Worm (Caenorhabditis elegans) whole organism, L1 larva: ENCODE data around the gene ndua-12.

Experiments used
- C16A3.4 ChIP-seq: fragments of 150-350 bp; optimal IDR thresholded peaks from 2 replicates; lab custom pipeline; 2014; ENCODE audit warnings: missing biosample characterization, missing genetic modification characterization
- F16B12.6 ChIP-seq: fragments of 150-350 bp; optimal IDR thresholded peaks from 2 replicates; lab custom pipeline; 2014; ENCODE audit warnings: missing biosample characterization, missing genetic modification characterization
- aha-1 ChIP-seq: fragments of 150-350 bp; optimal IDR thresholded peaks from 2 replicates; lab custom pipeline; 2014; ENCODE audit warnings: missing biosample characterization, missing genetic modification characterization
- ama-1 ChIP-seq: fragments of 150-350 bp; optimal IDR thresholded peaks from 2 replicates; lab custom pipeline; 2014
- ceh-63 ChIP-seq: fragments of 200-800 bp; sonication (Bioruptor generic); optimal IDR thresholded peaks from 2 replicates; lab custom pipeline; 2018; ENCODE audit warnings: mild to moderate bottlenecking, missing genetic modification characterization, missing compliant biosample characterization
- ceh-82 ChIP-seq, 3 experiments: fragments of 150-350 bp in 1 of 3; sonication (generic microtip) in 2 of 3; optimal IDR thresholded peaks; 2 replicates each; lab custom pipeline; 2014 to 2017; ENCODE audit warnings: missing biosample characterization in 3 of 3, missing genetic modification characterization in 3 of 3
- ceh-90 ChIP-seq: sonication (generic microtip); optimal IDR thresholded peaks from 2 replicates; lab custom pipeline; 2016; ENCODE audit warnings: missing genetic modification characterization, missing compliant biosample characterization
- efl-1 ChIP-seq, 4 experiments: fragments of 150-350 bp; optimal IDR thresholded peaks in 3 of 4; peaks in 1 of 4; 1 replicate in 1 of 4; 2 replicates in 3 of 4; lab custom pipeline; 2014; ENCODE audit warnings: missing biosample characterization in 2 of 4, missing genetic modification characterization in 2 of 4, missing genetic modification reagents in 2 of 4
- efl-3 ChIP-seq: fragments of 200-800 bp; sonication (Bioruptor generic); optimal IDR thresholded peaks from 2 replicates; lab custom pipeline; 2018; ENCODE audit warnings: mild to moderate bottlenecking, missing genetic modification characterization, missing compliant biosample characterization
- egl-13 ChIP-seq: sonication (generic microtip); optimal IDR thresholded peaks from 2 replicates; lab custom pipeline; 2016; ENCODE audit warnings: missing genotype, missing genetic modification reagents, missing genetic modification characterization, missing compliant biosample characterization
- ets-5 ChIP-seq: fragments of 200-800 bp; sonication (Bioruptor generic); IDR thresholded peaks from 2 replicates; pipeline ENCODE4 v1.3.6; 2022; ENCODE audit warnings: missing genetic modification characterization, missing compliant biosample characterization
- fkh-4 ChIP-seq: sonication (generic microtip); optimal IDR thresholded peaks from 2 replicates; lab custom pipeline; 2016; ENCODE audit warnings: missing compliant biosample characterization, missing genetic modification characterization, borderline replicate concordance
- fkh-8 ChIP-seq: sonication (generic microtip); optimal IDR thresholded peaks from 2 replicates; lab custom pipeline; 2016; ENCODE audit warnings: mild to moderate bottlenecking, missing genetic modification characterization, missing compliant biosample characterization
- grh-1 ChIP-seq: fragments of 200-800 bp; sonication (Bioruptor generic); IDR thresholded peaks from 2 replicates; pipeline ENCODE4 v1.3.6; 2022; ENCODE audit warnings: missing genetic modification reagents, missing genetic modification characterization, missing compliant biosample characterization
- hlh-4 ChIP-seq: sonication (generic microtip); optimal IDR thresholded peaks from 2 replicates; lab custom pipeline; 2016; ENCODE audit warnings: mild to moderate bottlenecking, missing genetic modification characterization, missing compliant biosample characterization
- lin-14 ChIP-seq: fragments of 200-800 bp; sonication (Bioruptor generic); optimal IDR thresholded peaks from 2 replicates; lab custom pipeline; 2018; ENCODE audit warnings: mild to moderate bottlenecking, missing genetic modification characterization, moderate library complexity, missing compliant biosample characterization
- lin-35 ChIP-seq, 2 experiments: fragments of 150-350 bp; optimal IDR thresholded peaks; 2 replicates each; lab custom pipeline; 2014; ENCODE audit warnings: missing biosample characterization in 2 of 2, missing genetic modification characterization in 2 of 2, missing genetic modification reagents in 2 of 2
- mdl-1 ChIP-seq, 2 experiments: fragments of 150-350 bp; optimal IDR thresholded peaks; 2 replicates each; lab custom pipeline; 2014 to 2017; ENCODE audit warnings: missing biosample characterization in 2 of 2, missing genetic modification characterization in 2 of 2, inconsistent platforms in 1 of 2
- nhr-12 ChIP-seq: sonication (generic microtip); optimal IDR thresholded peaks from 2 replicates; lab custom pipeline; 2017; ENCODE audit warnings: missing biosample characterization, missing genetic modification characterization
- nhr-19 ChIP-seq: fragments of 200-800 bp; sonication (Bioruptor generic); conservative IDR thresholded peaks from 2 replicates; pipeline ENCODE4 v1.3.6; 2022; ENCODE audit warnings: missing genetic modification characterization, missing compliant biosample characterization
- nhr-71 ChIP-seq: sonication (generic microtip); optimal IDR thresholded peaks from 2 replicates; lab custom pipeline; 2016; ENCODE audit warnings: mild to moderate bottlenecking, missing genetic modification characterization, moderate library complexity, missing compliant biosample characterization
- nhr-84 ChIP-seq: sonication (generic microtip); optimal IDR thresholded peaks from 2 replicates; lab custom pipeline; 2017; ENCODE audit warnings: missing biosample characterization, missing genetic modification characterization
- nhr-85 ChIP-seq: sonication (generic microtip); peaks from one replicate; lab custom pipeline; 2016; ENCODE audit warnings: missing genetic modification characterization, inconsistent platforms, missing compliant biosample characterization
- pax-3 ChIP-seq: fragments of 200-800 bp; sonication (Bioruptor generic); optimal IDR thresholded peaks from 2 replicates; lab custom pipeline; 2018; ENCODE audit warnings: mild to moderate bottlenecking, missing genetic modification characterization, moderate library complexity, missing compliant biosample characterization
- pqm-1 ChIP-seq: sonication (generic microtip); optimal IDR thresholded peaks from 3 replicates; lab custom pipeline; 2017; ENCODE audit warnings: missing biosample characterization, missing genetic modification characterization
- rnt-1 ChIP-seq: sonication (generic microtip); optimal IDR thresholded peaks from 2 replicates; lab custom pipeline; 2016; ENCODE audit warnings: mild to moderate bottlenecking, missing genetic modification characterization, moderate library complexity, missing compliant biosample characterization
- snpc-4 ChIP-seq: fragments of 150-350 bp; optimal IDR thresholded peaks from 2 replicates; lab custom pipeline; 2014; ENCODE audit warnings: missing biosample characterization, missing genetic modification characterization
- sox-4 ChIP-seq: sonication (generic microtip); optimal IDR thresholded peaks from 2 replicates; lab custom pipeline; 2016; ENCODE audit warnings: missing genetic modification characterization, missing compliant biosample characterization
- sup-37 ChIP-seq: fragments of 200-800 bp; sonication (Bioruptor generic); optimal IDR thresholded peaks from 2 replicates; lab custom pipeline; 2018; ENCODE audit warnings: mild to moderate bottlenecking, missing genetic modification characterization, missing compliant biosample characterization
- tlp-1 ChIP-seq: fragments of 150-350 bp; optimal IDR thresholded peaks from 2 replicates; lab custom pipeline; 2014; ENCODE audit warnings: missing biosample characterization, missing genetic modification characterization
- unc-30 ChIP-seq: sonication (generic microtip); optimal IDR thresholded peaks from 2 replicates; lab custom pipeline; 2017; ENCODE audit warnings: missing biosample characterization, missing genetic modification characterization
- unc-98 ChIP-seq: fragments of 200-800 bp; sonication (Bioruptor generic); IDR thresholded peaks from 2 replicates; pipeline ENCODE4 v1.3.6; 2022; ENCODE audit warnings: missing genetic modification characterization, missing compliant biosample characterization
- xbp-1 ChIP-seq: sonication (generic microtip); optimal IDR thresholded peaks from 2 replicates; lab custom pipeline; 2016; ENCODE audit warnings: missing genetic modification characterization, missing compliant biosample characterization
- ztf-11 ChIP-seq, 2 experiments: sonication (generic microtip); optimal IDR thresholded peaks; 2 replicates each; lab custom pipeline; 2016 to 2017; ENCODE audit warnings: missing genetic modification characterization in 2 of 2, missing biosample characterization in 1 of 2, missing compliant biosample characterization in 1 of 2

ndua-12 gene

DNA sequence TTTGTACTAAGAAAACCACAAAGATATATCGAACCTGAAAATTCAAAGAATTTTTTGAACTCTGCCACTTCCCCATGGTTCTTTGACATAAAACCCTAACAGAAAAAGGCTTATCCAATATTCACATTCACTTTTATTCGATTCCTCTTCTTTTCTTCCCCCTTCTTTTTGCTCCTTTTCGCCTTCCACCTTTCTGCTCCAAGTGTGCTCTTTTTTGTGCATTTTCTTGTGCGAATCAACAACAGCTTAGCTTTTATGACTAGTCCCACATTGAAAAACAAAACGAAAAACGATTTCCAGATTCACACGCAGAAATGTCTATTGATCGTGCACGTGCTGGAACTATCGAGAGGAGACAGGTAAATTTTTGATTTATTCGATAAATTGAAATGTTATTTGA is 31.9 kb upstream of the ndua-12 start, which contains the start of gene Y54G2A.41:
Gene Y54G2A.41, plus strand, starts transcription at position 301 of the 400 bp plus-strand sequence.
- TF ChIP-seq efl-3 (no peak), mdl-1 (tag; optimal IDR thresholded peaks at IDR 0.05; lab: Kevin White, UChicago) (no peak), sup-37 (GFP tag; lab: Kevin White, UChicago) (no peak), grh-1 (GFP tag; lab: Robert Waterston, UW) (no peak), unc-30 (tag; lab: Kevin White, UChicago) (no peak), pqm-1 (tag; lab: Kevin White, UChicago) (no peak), F16B12.6 (tag; lab: Kevin White, UChicago) (no peak), efl-1 (optimal IDR thresholded peaks at IDR 0.05; lab: Kevin White, UChicago) (no peak), efl-1 (GFP tag; optimal IDR thresholded peaks at IDR 0.05 in 1 of 2; lab: Kevin White, UChicago) (peak in 1 of 2 experiments; percentile 78), unc-98 (GFP tag; lab: Robert Waterston, UW) (no peak)

DNA sequence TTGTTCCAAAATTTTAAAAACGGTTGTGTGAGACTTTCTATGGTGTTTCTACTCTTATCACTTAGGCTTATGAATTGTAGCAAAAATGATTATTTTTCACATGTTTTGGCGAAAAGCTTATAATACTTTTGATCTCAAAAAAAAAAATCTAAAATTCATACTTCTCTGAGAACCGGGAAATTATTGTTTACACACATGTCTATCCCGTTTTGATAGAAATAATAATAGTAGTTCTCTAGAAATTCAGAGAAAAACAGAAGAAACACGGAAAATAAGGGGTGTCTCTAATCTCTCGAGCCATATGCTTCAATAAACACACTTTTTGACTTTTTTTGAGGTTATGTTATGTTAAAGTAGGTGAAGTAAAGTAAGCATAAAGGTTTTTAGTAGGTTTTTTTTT is 31.0 kb upstream of the ndua-12 start:
- TF ChIP-seq nhr-19 (GFP tag; lab: Robert Waterston, UW) (no peak), fkh-8 (tag; lab: Kevin White, UChicago) (peak; percentile 50), nhr-71 (tag; lab: Kevin White, UChicago) (peak; percentile 21), ztf-11 (tag; optimal IDR thresholded peaks at IDR 0.05; lab: Kevin White, UChicago) (no peak)

DNA sequence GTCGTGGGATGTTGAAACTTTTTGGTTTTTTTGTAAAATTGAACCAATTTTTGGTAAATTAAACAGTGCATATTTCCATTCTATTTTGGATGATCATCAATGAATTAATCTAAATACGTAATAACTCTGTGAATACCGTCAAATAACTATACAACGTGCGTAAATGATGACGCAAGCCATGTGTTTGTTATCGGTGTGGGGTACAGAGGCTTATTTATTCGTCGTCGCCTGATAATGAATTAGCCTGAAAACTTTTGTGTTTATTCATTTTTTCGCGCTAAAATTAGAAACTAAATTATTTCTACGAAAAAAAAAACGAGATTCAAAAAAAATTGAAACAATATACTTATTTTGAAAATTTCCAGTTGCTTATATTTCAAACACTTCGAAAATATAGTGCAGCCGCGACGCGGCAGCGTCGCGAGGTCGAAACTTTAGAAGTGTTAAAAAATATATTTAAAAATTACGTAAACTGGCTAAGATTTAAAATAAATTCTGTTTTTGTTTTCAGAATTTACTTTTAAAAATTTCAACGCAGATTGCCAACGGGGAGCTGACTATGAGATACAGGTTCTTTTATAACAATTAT is 29.3 kb upstream of the ndua-12 start:
- TF ChIP-seq nhr-85, result peak; percentile 32
- no peak for TF ChIP-seq grh-1 (GFP tag; lab: Robert Waterston, UW)
- TF ChIP-seq nhr-84, result no peak
- TF ChIP-seq fkh-4 (tag; lab: Kevin White, UChicago), result no peak
- no peak for TF ChIP-seq ceh-90 (tag; lab: Kevin White, UChicago)
- TF ChIP-seq pax-3 (tag; lab: Kevin White, UChicago), result no peak
- TF ChIP-seq ama-1, result no peak
- peak in 1 of 2 experiments; percentile 10 for TF ChIP-seq lin-35 (GFP tag; optimal IDR thresholded peaks at IDR 0.05; lab: Kevin White, UChicago)
- TF ChIP-seq ceh-82 (tag; optimal IDR thresholded peaks at IDR 0.05; lab: Kevin White, UChicago), result no peak
- no peak for TF ChIP-seq C16A3.4 (tag; lab: Kevin White, UChicago)
- no peak for TF ChIP-seq aha-1 (tag; lab: Kevin White, UChicago)
- TF ChIP-seq, all 84 proteins: peak for 2

DNA sequence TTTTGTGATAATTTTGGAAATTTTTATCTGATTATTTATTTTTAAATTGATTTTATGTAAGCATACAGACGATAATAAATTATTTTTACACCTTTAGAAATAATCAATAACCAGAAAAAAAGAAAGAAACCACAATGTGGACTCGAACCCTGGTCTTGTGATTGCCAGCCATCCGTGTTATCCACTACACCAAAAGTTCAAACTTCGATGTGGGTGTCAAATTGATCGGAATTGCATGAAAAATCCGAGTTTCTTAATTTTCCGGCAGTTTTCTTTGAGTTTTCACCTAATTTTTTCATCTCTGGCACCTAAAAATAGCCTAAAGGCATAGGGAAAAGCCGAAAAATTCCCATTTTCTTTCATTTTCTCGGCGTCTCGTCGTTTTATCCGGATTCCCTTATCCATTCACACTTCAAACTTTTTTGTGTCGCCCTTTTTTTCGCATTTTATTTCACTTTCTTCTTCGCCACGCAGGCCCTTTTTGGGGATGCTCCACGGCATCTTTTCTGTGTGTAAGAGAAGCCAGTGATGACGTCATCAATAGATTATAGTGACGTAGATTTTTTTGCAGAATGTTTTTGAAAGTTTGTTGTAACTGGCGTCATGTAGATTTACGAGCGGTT is 27.9 kb upstream of the ndua-12 start:
- TF ChIP-seq ets-5 (GFP tag; lab: Robert Waterston, UW) (no peak), tlp-1 (no peak), xbp-1 (peak; percentile 20), fkh-8 (tag; lab: Kevin White, UChicago) (peak; percentile 11), snpc-4 (no peak), rnt-1 (tag; lab: Kevin White, UChicago) (no peak), egl-13 (tag; lab: Kevin White, UChicago) (no peak), grh-1 (GFP tag; lab: Robert Waterston, UW) (no peak), ceh-63 (GFP tag; lab: Kevin White, UChicago) (no peak), fkh-4 (tag; lab: Kevin White, UChicago) (no peak), hlh-4 (no peak), nhr-12 (tag; lab: Kevin White, UChicago) (no peak), sox-4 (no peak), lin-14 (GFP tag; lab: Kevin White, UChicago) (peak; percentile 69)
